Fruit fly (Drosophila melanogaster) whole organism, embryonic: Measurements from ENCODE around the gene c12.2.

Source experiments
- CG11085 ChIP-seq: fragments of 200-800 bp; sonication (Bioruptor generic); IDR thresholded peaks from 2 replicates; pipeline ENCODE4 v1.3.6; 2022; ENCODE audit warnings: missing biosample characterization, missing genetic modification characterization
- CG1233 ChIP-seq: fragments of 200-800 bp; sonication (Bioruptor generic); optimal IDR thresholded peaks from 4 replicates; lab custom pipeline; 2018; ENCODE audit warnings: missing biosample characterization, mild to moderate bottlenecking, missing genetic modification characterization
- CG14050 ChIP-seq: fragments of 200-800 bp; sonication (Bioruptor generic); IDR thresholded peaks from 3 replicates; pipeline ENCODE4 v1.3.6; 2022; ENCODE audit warnings: missing biosample characterization, missing genetic modification characterization
- CG14441 ChIP-seq: fragments of 200-800 bp; sonication (Bioruptor generic); IDR thresholded peaks from 2 replicates; pipeline ENCODE4 v1.3.6; 2022; ENCODE audit warnings: missing biosample characterization, missing genetic modification characterization
- CG15011 ChIP-seq: fragments of 200-800 bp; sonication (Bioruptor generic); optimal IDR thresholded peaks from 3 replicates; lab custom pipeline; 2018; ENCODE audit warnings: missing biosample characterization, mild to moderate bottlenecking, missing genetic modification characterization
- CG15269 ChIP-seq: fragments of 200-800 bp; sonication (Bioruptor generic); optimal IDR thresholded peaks from 2 replicates; lab custom pipeline; 2018; ENCODE audit warnings: missing biosample characterization, mild to moderate bottlenecking, missing genetic modification characterization, moderate library complexity
- CG16863 ChIP-seq: fragments of 200-800 bp; sonication (Bioruptor generic); optimal IDR thresholded peaks from 3 replicates; lab custom pipeline; 2016; ENCODE audit warnings: missing biosample characterization, missing genetic modification characterization
- CG17802 ChIP-seq: fragments of 200-800 bp; sonication (Bioruptor generic); optimal IDR thresholded peaks from 2 replicates; lab custom pipeline; 2018; ENCODE audit warnings: missing biosample characterization, mild to moderate bottlenecking, missing genetic modification characterization, moderate library complexity
- CG2202 ChIP-seq: fragments of 200-800 bp; sonication (Bioruptor generic); optimal IDR thresholded peaks from 2 replicates; lab custom pipeline; 2018; ENCODE audit warnings: missing biosample characterization, mild to moderate bottlenecking, missing genetic modification characterization
- CG2889 ChIP-seq: fragments of 200-800 bp; sonication (Bioruptor generic); IDR thresholded peaks from 3 replicates; pipeline ENCODE4 v1.3.6; 2022; ENCODE audit warnings: missing biosample characterization, missing genetic modification characterization
- CG3065 ChIP-seq: fragments of 200-800 bp; sonication (Bioruptor generic); optimal IDR thresholded peaks from 2 replicates; lab custom pipeline; 2016; ENCODE audit warnings: missing biosample characterization, missing genetic modification characterization
- CG32532 ChIP-seq: fragments of 200-800 bp; sonication (Bioruptor generic); IDR thresholded peaks from 2 replicates; pipeline ENCODE4 v1.3.6; 2022; ENCODE audit warnings: missing biosample characterization, missing genetic modification characterization
- CG33213 ChIP-seq: fragments of 200-800 bp; sonication (Bioruptor generic); optimal IDR thresholded peaks from 3 replicates; lab custom pipeline; 2016; ENCODE audit warnings: missing biosample characterization, missing genetic modification characterization
- CG7987 ChIP-seq: fragments of 200-800 bp; sonication (Bioruptor generic); optimal IDR thresholded peaks from 2 replicates; lab custom pipeline; 2018; ENCODE audit warnings: missing biosample characterization, mild to moderate bottlenecking, missing genetic modification characterization, moderate library complexity
- CG8478 ChIP-seq: fragments of >200 bp; optimal IDR thresholded peaks from 2 replicates; lab custom pipeline; 2018
- Camta ChIP-seq: fragments of 200-800 bp; sonication (Bioruptor generic); optimal IDR thresholded peaks from 2 replicates; lab custom pipeline; 2016; ENCODE audit warnings: missing biosample characterization, missing genetic modification characterization
- CoRest ChIP-seq: fragments of 200-800 bp; sonication (Bioruptor generic); optimal IDR thresholded peaks from 3 replicates; lab custom pipeline; 2018; ENCODE audit warnings: missing biosample characterization, mild to moderate bottlenecking, missing genetic modification characterization, moderate library complexity
- D ChIP-seq, 2 experiments: fragments of 200-800 bp in 1 of 2; fragments of >200 bp in 1 of 2; sonication (Bioruptor generic) in 1 of 2; optimal IDR thresholded peaks; 2 replicates in 1 of 2; 3 replicates in 1 of 2; lab custom pipeline; 2017; ENCODE audit warnings: mild to moderate bottlenecking in 1 of 2, missing biosample characterization in 1 of 2, missing genetic modification characterization in 1 of 2, missing genetic modification reagents in 1 of 2
- Elba2 ChIP-seq: fragments of 200-800 bp; sonication (Bioruptor generic); optimal IDR thresholded peaks from 3 replicates; lab custom pipeline; 2016; ENCODE audit warnings: missing biosample characterization, missing genetic modification characterization
- Ets65A ChIP-seq: fragments of 200-800 bp; sonication (Bioruptor generic); peaks from one replicate; lab custom pipeline; 2016; ENCODE audit warnings: missing biosample characterization, missing genetic modification characterization
- Ets97D ChIP-seq: fragments of 200-800 bp; sonication (Bioruptor generic); optimal IDR thresholded peaks from 3 replicates; lab custom pipeline; 2016; ENCODE audit warnings: missing biosample characterization, missing genetic modification characterization
- Gug ChIP-seq: fragments of 200-800 bp; sonication (Bioruptor generic); IDR thresholded peaks from 4 replicates; pipeline ENCODE4 v1.3.6; 2022; ENCODE audit warnings: missing biosample characterization, missing genetic modification characterization
- Hand ChIP-seq: fragments of 200-800 bp; sonication (Bioruptor generic); optimal IDR thresholded peaks from 2 replicates; lab custom pipeline; 2017; ENCODE audit warnings: mild to moderate bottlenecking, missing biosample characterization, missing genetic modification reagents, missing genetic modification characterization
- Meics ChIP-seq: fragments of 200-800 bp; sonication (Bioruptor generic); optimal IDR thresholded peaks from 2 replicates; lab custom pipeline; 2017; ENCODE audit warnings: missing biosample characterization, mild to moderate bottlenecking, missing genetic modification characterization
- Mrtf ChIP-seq: fragments of 200-800 bp; sonication (Bioruptor generic); IDR thresholded peaks from 3 replicates; pipeline ENCODE4 v1.3.6; 2022; ENCODE audit warnings: missing biosample characterization, missing genetic modification characterization
- NFAT ChIP-seq: fragments of 200-800 bp; sonication (Bioruptor generic); IDR thresholded peaks from 2 replicates; pipeline ENCODE4 v1.3.6; 2022; ENCODE audit warnings: missing biosample characterization, missing genetic modification characterization
- Nf-YC ChIP-seq: fragments of 200-800 bp; optimal IDR thresholded peaks from 3 replicates; lab custom pipeline; 2019; ENCODE audit warnings: missing biosample characterization, mild to moderate bottlenecking, missing genetic modification characterization, moderate library complexity
- Side ChIP-seq: fragments of 200-800 bp; sonication (Bioruptor generic); optimal IDR thresholded peaks from 2 replicates; lab custom pipeline; 2016; ENCODE audit warnings: missing biosample characterization, missing genetic modification characterization
- Six4 ChIP-seq: fragments of 200-800 bp; sonication (Bioruptor generic); optimal IDR thresholded peaks from 2 replicates; lab custom pipeline; 2016; ENCODE audit warnings: missing biosample characterization, missing genetic modification characterization
- Spps ChIP-seq: fragments of 200-800 bp; sonication (Bioruptor generic); optimal IDR thresholded peaks from 2 replicates; lab custom pipeline; 2018; ENCODE audit warnings: missing biosample characterization, mild to moderate bottlenecking, missing genetic modification characterization
- Taf1 ChIP-seq: fragments of 200-800 bp; sonication (Bioruptor generic); IDR thresholded peaks from 2 replicates; pipeline ENCODE4 v1.3.6; 2022; ENCODE audit warnings: missing biosample characterization, missing genetic modification characterization
- Xbp1 ChIP-seq: fragments of 200-800 bp; sonication (Bioruptor generic); optimal IDR thresholded peaks from 3 replicates; lab custom pipeline; 2016; ENCODE audit warnings: missing biosample characterization, mild to moderate bottlenecking, missing genetic modification characterization
- Xrp1 ChIP-seq: fragments of 200-800 bp; sonication (Bioruptor generic); IDR thresholded peaks from 2 replicates; pipeline ENCODE4 v1.3.6; 2022; ENCODE audit warnings: missing biosample characterization, missing genetic modification characterization
- YL-1 ChIP-seq: fragments of 200-800 bp; sonication (Bioruptor generic); optimal IDR thresholded peaks from 3 replicates; lab custom pipeline; 2017; ENCODE audit warnings: missing biosample characterization, mild to moderate bottlenecking, missing genetic modification characterization
- cad ChIP-seq: fragments of >200 bp; optimal IDR thresholded peaks from 2 replicates; lab custom pipeline; 2017; ENCODE audit warnings: missing biosample characterization, missing genetic modification characterization
- dan ChIP-seq: fragments of 200-800 bp; sonication (Bioruptor generic); IDR thresholded peaks from 2 replicates; pipeline ENCODE4 v1.3.6; 2022; ENCODE audit warnings: missing biosample characterization, missing genetic modification characterization
- dysf ChIP-seq: fragments of 200-800 bp; sonication (Bioruptor generic); IDR thresholded peaks from 3 replicates; pipeline ENCODE4 v1.3.6; 2022; ENCODE audit warnings: missing biosample characterization, missing genetic modification characterization
- fd64A ChIP-seq: fragments of 200-800 bp; sonication (Bioruptor generic); optimal IDR thresholded peaks from 3 replicates; lab custom pipeline; 2018; ENCODE audit warnings: missing biosample characterization, mild to moderate bottlenecking, missing genetic modification characterization
- gfzf ChIP-seq: fragments of 200-800 bp; sonication (Bioruptor generic); optimal IDR thresholded peaks from 2 replicates; lab custom pipeline; 2016; ENCODE audit warnings: missing biosample characterization, mild to moderate bottlenecking, missing genetic modification characterization, moderate library complexity
- lmd ChIP-seq: fragments of 200-800 bp; sonication (Bioruptor generic); IDR thresholded peaks from 2 replicates; pipeline ENCODE4 v1.3.6; 2022; ENCODE audit warnings: missing biosample characterization, missing genetic modification characterization
- mld ChIP-seq: fragments of 200-800 bp; sonication (Bioruptor generic); IDR thresholded peaks from 3 replicates; pipeline ENCODE4 v1.3.6; 2022; ENCODE audit warnings: missing biosample characterization, missing genetic modification characterization; ENCODE audit not compliant: partially characterized antibody
- nom ChIP-seq: fragments of 200-800 bp; sonication (Bioruptor generic); optimal IDR thresholded peaks from 2 replicates; lab custom pipeline; 2017; ENCODE audit warnings: missing biosample characterization, missing genetic modification characterization, mild to moderate bottlenecking, moderate library complexity, missing genetic modification reagents
- onecut ChIP-seq: fragments of 200-800 bp; sonication (Bioruptor generic); IDR thresholded peaks from 2 replicates; pipeline ENCODE4 v1.3.6; 2022; ENCODE audit warnings: missing biosample characterization, missing genetic modification characterization
- otp ChIP-seq: fragments of 200-800 bp; sonication (Bioruptor generic); IDR thresholded peaks from 3 replicates; pipeline ENCODE4, ENCODE4 v1.3.6; 2022; ENCODE audit warnings: missing biosample characterization, missing genetic modification characterization
- row ChIP-seq: fragments of 200-800 bp; sonication (Bioruptor generic); IDR thresholded peaks from 3 replicates; pipeline ENCODE4 v1.3.6; 2022; ENCODE audit warnings: missing biosample characterization, missing genetic modification characterization
- run ChIP-seq: fragments of 200-800 bp; sonication (Bioruptor generic); optimal IDR thresholded peaks from 3 replicates; lab custom pipeline; 2018; ENCODE audit warnings: missing biosample characterization, mild to moderate bottlenecking, missing genetic modification characterization
- slp2 ChIP-seq: fragments of 200-800 bp; sonication (Bioruptor generic); optimal IDR thresholded peaks from 2 replicates; lab custom pipeline; 2016; ENCODE audit warnings: missing biosample characterization, missing genetic modification characterization
- trh ChIP-seq: fragments of 200-800 bp; sonication (Bioruptor generic); optimal IDR thresholded peaks from 2 replicates; lab custom pipeline; 2016; ENCODE audit warnings: missing biosample characterization, missing genetic modification characterization
- ttk ChIP-seq: fragments of 200-800 bp; sonication (Bioruptor generic); IDR thresholded peaks from 2 replicates; pipeline ENCODE4 v2.1.2; 2022; ENCODE audit warnings: missing biosample characterization, missing genetic modification characterization
- usp ChIP-seq: fragments of >200 bp; optimal IDR thresholded peaks from 2 replicates; lab custom pipeline; 2017; ENCODE audit warnings: missing biosample characterization, missing genetic modification characterization
- vnd ChIP-seq: fragments of 200-800 bp; sonication (Bioruptor generic); IDR thresholded peaks from 3 replicates; pipeline ENCODE4 v1.3.6; 2022; ENCODE audit warnings: missing biosample characterization, missing genetic modification characterization; ENCODE audit not compliant: partially characterized antibody
- zfh2 ChIP-seq: fragments of 200-800 bp; sonication (Bioruptor generic); optimal IDR thresholded peaks from 2 replicates; lab custom pipeline; 2016; ENCODE audit warnings: missing biosample characterization, missing genetic modification characterization

The c12.2 gene

DNA sequence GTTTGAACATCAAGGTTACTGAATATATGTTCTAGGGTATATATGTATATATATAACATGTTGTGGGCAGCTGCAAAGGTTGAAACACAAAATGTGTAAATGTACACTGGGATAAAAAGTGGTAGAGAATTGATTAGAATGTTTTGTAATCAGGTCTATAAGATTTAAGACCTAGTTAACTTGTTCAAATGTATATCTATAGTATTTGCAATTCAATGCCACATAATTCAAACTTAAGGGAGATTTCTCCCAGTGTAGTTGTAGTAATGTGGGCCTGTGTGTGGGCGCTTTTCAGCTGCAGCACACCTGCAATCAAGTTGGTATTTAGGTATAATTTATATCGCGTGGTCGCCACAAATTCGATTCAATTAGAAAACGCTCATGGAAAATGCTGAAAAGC is 30.1 kb downstream of the c12.2 start (continued):
- TF ChIP-seq CG15011 (GFP tag; lab: Kevin White, UChicago) (no peak), CG1233 (GFP tag; lab: Kevin White, UChicago) (peak; percentile 43), otp (GFP tag; lab: Robert Waterston, UW) (no peak), CG14441 (GFP tag; lab: Robert Waterston, UW) (no peak), Side (GFP tag; lab: Kevin White, UChicago) (no peak), CG3065 (GFP tag; lab: Kevin White, UChicago) (no peak), nom (no peak), vnd (no peak), Mrtf (GFP tag; lab: Robert Waterston, UW) (no peak), CG16863 (peak; percentile 32), NFAT (no peak), CG7987 (GFP tag; lab: Kevin White, UChicago) (no peak), trh (GFP tag; lab: Kevin White, UChicago) (no peak), ttk (GFP tag; lab: Robert Waterston, UW) (peak; percentile 54), Elba2 (no peak), Xbp1 (GFP tag; lab: Kevin White, UChicago) (peak; percentile 63), CG8478 (lab: Kevin White, UChicago) (no peak), D (optimal IDR thresholded peaks at IDR 0.05; lab: Kevin White, UChicago) (no peak), D (GFP tag; optimal IDR thresholded peaks at IDR 0.05; lab: Kevin White, UChicago) (peak; percentile 48), Camta (GFP tag; lab: Kevin White, UChicago) (peak; percentile 34), usp (GFP tag; lab: Kevin White, UChicago) (no peak), onecut (GFP tag; lab: Robert Waterston, UW) (peak; percentile 29; the same call in 1 of the 2 replicates), CG11085 (GFP tag; lab: Robert Waterston, UW) (no peak), row (GFP tag; lab: Robert Waterston, UW) (peak; percentile 64), Six4 (GFP tag; lab: Kevin White, UChicago) (peak; percentile 19), CG33213 (GFP tag; lab: Kevin White, UChicago) (no peak), CG2202 (tag; lab: Kevin White, UChicago) (no peak), Ets65A (peak; percentile 86), CG15269 (peak; percentile 72), CG32532 (peak; percentile 41; the same call in 1 of the 2 replicates), CG2889 (GFP tag; lab: Robert Waterston, UW) (no peak), dan (GFP tag; lab: Robert Waterston, UW) (no peak), Meics (GFP tag; lab: Kevin White, UChicago) (peak; percentile 19), Gug (GFP tag; lab: Robert Waterston, UW) (0 out of 4 replicates have a peak, but pooled peaks have one; percentile 23), slp2 (GFP tag; lab: Kevin White, UChicago) (no peak), gfzf (GFP tag; lab: Kevin White, UChicago) (no peak), run (tag; lab: Kevin White, UChicago) (peak; percentile 13), CG14050 (GFP tag; lab: Robert Waterston, UW) (peak; percentile 65; the same call in 2 of the 3 replicates), Hand (GFP tag; lab: Kevin White, UChicago) (no peak), CG17802 (no peak), zfh2 (GFP tag; lab: Kevin White, UChicago) (no peak), mld (no peak), dysf (GFP tag; lab: Robert Waterston, UW) (peak; percentile 55; the same call in 2 of the 3 replicates), lmd (GFP tag; lab: Robert Waterston, UW) (no peak), CoRest (peak; percentile 52), Ets97D (GFP tag; lab: Kevin White, UChicago) (peak; percentile 1), cad (GFP tag; lab: Kevin White, UChicago) (no peak), Spps (no peak), Nf-YC (tag; lab: Kevin White, UChicago) (no peak), Taf1 (GFP tag; lab: Robert Waterston, UW) (peak; percentile 37; the same call in 1 of the 2 replicates), fd64A (GFP tag; lab: Kevin White, UChicago) (no peak), Xrp1 (no peak), YL-1 (GFP tag; lab: Kevin White, UChicago) (no peak)
